Worm (Caenorhabditis elegans): Measurements from ENCODE around the gene fcmt-1.
A peak's percentile ranks its signal among the peaks of the same experiment; 100 is the strongest.

- TF ChIP-seq fos-1 (tag; optimal IDR thresholded peaks at IDR 0.05) = no peak
- TF ChIP-seq nhr-11 (tag; optimal IDR thresholded peaks at IDR 0.05) = no peak
- TF ChIP-seq sox-4 (tag; optimal IDR thresholded peaks at IDR 0.05) = peak; percentile 17
- no peak for TF ChIP-seq zag-1 (tag; optimal IDR thresholded peaks at IDR 0.05)
These were observed 12.8 kb upstream of the fcmt-1 start for ce11 chrII:11722164-11722563.

Data from whole organism, L1 larva.